Worm (Caenorhabditis elegans) whole organism, L1 larva: ENCODE measurements around the gene ceh-40.

Experiments used
- C04F5.9 ChIP-seq: sonication (generic microtip); optimal IDR thresholded peaks from 2 replicates; lab custom pipeline; 2016; ENCODE audit warnings: missing genetic modification characterization, missing compliant biosample characterization
- C16A3.4 ChIP-seq: fragments of 150-350 bp; optimal IDR thresholded peaks from 2 replicates; lab custom pipeline; 2014; ENCODE audit warnings: missing biosample characterization, missing genetic modification characterization
- C34B4.2 ChIP-seq: sonication (generic microtip); optimal IDR thresholded peaks from 2 replicates; lab custom pipeline; 2017; ENCODE audit warnings: mild to moderate bottlenecking, missing genetic modification characterization, missing compliant biosample characterization
- aha-1 ChIP-seq: fragments of 150-350 bp; optimal IDR thresholded peaks from 2 replicates; lab custom pipeline; 2014; ENCODE audit warnings: missing biosample characterization, missing genetic modification characterization
- alr-1 ChIP-seq: fragments of 200-800 bp; sonication (Bioruptor generic); optimal IDR thresholded peaks from 2 replicates; lab custom pipeline; 2018; ENCODE audit warnings: borderline replicate concordance, mild to moderate bottlenecking, missing genetic modification characterization, missing compliant biosample characterization
- aly-2 ChIP-seq: fragments of 150-350 bp; optimal IDR thresholded peaks from 2 replicates; lab custom pipeline; 2014; ENCODE audit warnings: missing biosample characterization, missing genetic modification characterization
- ama-1 ChIP-seq: fragments of 150-350 bp; optimal IDR thresholded peaks from 2 replicates; lab custom pipeline; 2014
- ceh-8 ChIP-seq: fragments of 200-800 bp; sonication (Bioruptor generic); optimal IDR thresholded peaks from 2 replicates; lab custom pipeline; 2018; ENCODE audit warnings: mild to moderate bottlenecking, missing genetic modification characterization, moderate library complexity, missing compliant biosample characterization
- ceh-82 ChIP-seq, 3 experiments: fragments of 150-350 bp in 1 of 3; sonication (generic microtip) in 2 of 3; optimal IDR thresholded peaks; 2 replicates each; lab custom pipeline; 2014 to 2017; ENCODE audit warnings: missing biosample characterization in 3 of 3, missing genetic modification characterization in 3 of 3
- ces-1 ChIP-seq: fragments of 150-350 bp; optimal IDR thresholded peaks from 2 replicates; lab custom pipeline; 2014; ENCODE audit warnings: missing biosample characterization, missing genetic modification reagents, missing genetic modification characterization
- efl-1 ChIP-seq, 4 experiments: fragments of 150-350 bp; optimal IDR thresholded peaks in 3 of 4; peaks in 1 of 4; 1 replicate in 1 of 4; 2 replicates in 3 of 4; lab custom pipeline; 2014; ENCODE audit warnings: missing biosample characterization in 2 of 4, missing genetic modification characterization in 2 of 4, missing genetic modification reagents in 2 of 4
- efl-3 ChIP-seq: fragments of 200-800 bp; sonication (Bioruptor generic); optimal IDR thresholded peaks from 2 replicates; lab custom pipeline; 2018; ENCODE audit warnings: mild to moderate bottlenecking, missing genetic modification characterization, missing compliant biosample characterization
- egl-13 ChIP-seq: sonication (generic microtip); optimal IDR thresholded peaks from 2 replicates; lab custom pipeline; 2016; ENCODE audit warnings: missing genotype, missing genetic modification reagents, missing genetic modification characterization, missing compliant biosample characterization
- elt-2 ChIP-seq: sonication (generic microtip); optimal IDR thresholded peaks from 2 replicates; lab custom pipeline; 2016; ENCODE audit warnings: missing genetic modification characterization, mild to moderate bottlenecking, inconsistent platforms, missing compliant biosample characterization, missing genetic modification reagents
- ets-5 ChIP-seq: fragments of 200-800 bp; sonication (Bioruptor generic); IDR thresholded peaks from 2 replicates; pipeline ENCODE4 v1.3.6; 2022; ENCODE audit warnings: missing genetic modification characterization, missing compliant biosample characterization
- fkh-4 ChIP-seq: sonication (generic microtip); optimal IDR thresholded peaks from 2 replicates; lab custom pipeline; 2016; ENCODE audit warnings: missing compliant biosample characterization, missing genetic modification characterization, borderline replicate concordance
- fos-1 ChIP-seq: fragments of 150-350 bp; optimal IDR thresholded peaks from 2 replicates; lab custom pipeline; 2014; ENCODE audit warnings: missing biosample characterization, missing genetic modification characterization
- hpl-2 ChIP-seq: fragments of 150-350 bp; optimal IDR thresholded peaks from 2 replicates; lab custom pipeline; 2014; ENCODE audit warnings: missing biosample characterization, missing genetic modification reagents, missing genetic modification characterization
- irx-1 ChIP-seq: sonication (generic microtip); optimal IDR thresholded peaks from 2 replicates; lab custom pipeline; 2016; ENCODE audit warnings: missing genetic modification characterization, missing compliant biosample characterization
- isw-1 ChIP-seq: fragments of 200-800 bp; sonication (Bioruptor generic); IDR thresholded peaks from 2 replicates; pipeline ENCODE4 v1.3.6; 2022; ENCODE audit warnings: missing genetic modification characterization, missing compliant biosample characterization
- lin-14 ChIP-seq: fragments of 200-800 bp; sonication (Bioruptor generic); optimal IDR thresholded peaks from 2 replicates; lab custom pipeline; 2018; ENCODE audit warnings: mild to moderate bottlenecking, missing genetic modification characterization, moderate library complexity, missing compliant biosample characterization
- lin-15B ChIP-seq: fragments of 150-350 bp; sonication (generic microtip); optimal IDR thresholded peaks from 3 replicates; lab custom pipeline; 2014; ENCODE audit warnings: missing biosample characterization, missing genetic modification characterization
- lin-35 ChIP-seq, 2 experiments: fragments of 150-350 bp; optimal IDR thresholded peaks; 2 replicates each; lab custom pipeline; 2014; ENCODE audit warnings: missing biosample characterization in 2 of 2, missing genetic modification characterization in 2 of 2, missing genetic modification reagents in 2 of 2
- lsy-2 ChIP-seq, 2 experiments: fragments of 150-350 bp; optimal IDR thresholded peaks; 2 replicates each; lab custom pipeline; 2014; ENCODE audit warnings: missing biosample characterization in 2 of 2, missing genetic modification characterization in 2 of 2
- mab-9 ChIP-seq: fragments of 200-800 bp; sonication (Bioruptor generic); IDR thresholded peaks from 2 replicates; pipeline ENCODE4 v1.3.6; 2022; ENCODE audit warnings: missing genetic modification reagents, missing genetic modification characterization, missing compliant biosample characterization
- mdl-1 ChIP-seq, 2 experiments: fragments of 150-350 bp; optimal IDR thresholded peaks; 2 replicates each; lab custom pipeline; 2014 to 2017; ENCODE audit warnings: missing biosample characterization in 2 of 2, missing genetic modification characterization in 2 of 2, inconsistent platforms in 1 of 2
- nhr-19 ChIP-seq: fragments of 200-800 bp; sonication (Bioruptor generic); conservative IDR thresholded peaks from 2 replicates; pipeline ENCODE4 v1.3.6; 2022; ENCODE audit warnings: missing genetic modification characterization, missing compliant biosample characterization
- nhr-20 ChIP-seq: sonication (generic microtip); optimal IDR thresholded peaks from 2 replicates; lab custom pipeline; 2016; ENCODE audit warnings: mild to moderate bottlenecking, missing genetic modification characterization, missing compliant biosample characterization
- nhr-237 ChIP-seq: fragments of 150-350 bp; optimal IDR thresholded peaks from 2 replicates; lab custom pipeline; 2014; ENCODE audit warnings: missing biosample characterization, missing genetic modification characterization
- nhr-28 ChIP-seq: fragments of 150-350 bp; optimal IDR thresholded peaks from 2 replicates; lab custom pipeline; 2014; ENCODE audit warnings: missing biosample characterization, missing genetic modification characterization
- nhr-76 ChIP-seq: sonication (generic microtip); optimal IDR thresholded peaks from 2 replicates; lab custom pipeline; 2017; ENCODE audit warnings: missing biosample characterization, missing genetic modification characterization
- nhr-77 ChIP-seq: fragments of 150-350 bp; optimal IDR thresholded peaks from 2 replicates; lab custom pipeline; 2014; ENCODE audit warnings: missing biosample characterization, missing genetic modification characterization
- nhr-90 ChIP-seq: sonication (generic microtip); optimal IDR thresholded peaks from 2 replicates; lab custom pipeline; 2016; ENCODE audit warnings: mild to moderate bottlenecking, missing genetic modification characterization, missing compliant biosample characterization; ENCODE audit not compliant: poor library complexity
- pax-3 ChIP-seq: fragments of 200-800 bp; sonication (Bioruptor generic); optimal IDR thresholded peaks from 2 replicates; lab custom pipeline; 2018; ENCODE audit warnings: mild to moderate bottlenecking, missing genetic modification characterization, moderate library complexity, missing compliant biosample characterization
- rnt-1 ChIP-seq: sonication (generic microtip); optimal IDR thresholded peaks from 2 replicates; lab custom pipeline; 2016; ENCODE audit warnings: mild to moderate bottlenecking, missing genetic modification characterization, moderate library complexity, missing compliant biosample characterization
- snpc-4 ChIP-seq: fragments of 150-350 bp; optimal IDR thresholded peaks from 2 replicates; lab custom pipeline; 2014; ENCODE audit warnings: missing biosample characterization, missing genetic modification characterization
- snu-23 ChIP-seq: sonication (generic microtip); optimal IDR thresholded peaks from 2 replicates; lab custom pipeline; 2016; ENCODE audit warnings: missing genetic modification characterization, missing compliant biosample characterization
- sox-4 ChIP-seq: sonication (generic microtip); optimal IDR thresholded peaks from 2 replicates; lab custom pipeline; 2016; ENCODE audit warnings: missing genetic modification characterization, missing compliant biosample characterization
- sptf-1 ChIP-seq: fragments of 150-350 bp; optimal IDR thresholded peaks from 2 replicates; lab custom pipeline; 2014; ENCODE audit warnings: missing biosample characterization, missing genetic modification characterization
- sup-37 ChIP-seq: fragments of 200-800 bp; sonication (Bioruptor generic); optimal IDR thresholded peaks from 2 replicates; lab custom pipeline; 2018; ENCODE audit warnings: mild to moderate bottlenecking, missing genetic modification characterization, missing compliant biosample characterization
- tbx-2 ChIP-seq: sonication (generic microtip); optimal IDR thresholded peaks from 2 replicates; lab custom pipeline; 2016; ENCODE audit warnings: missing genetic modification characterization, missing compliant biosample characterization
- unc-30 ChIP-seq: sonication (generic microtip); optimal IDR thresholded peaks from 2 replicates; lab custom pipeline; 2017; ENCODE audit warnings: missing biosample characterization, missing genetic modification characterization
- unc-62 ChIP-seq: fragments of 150-350 bp; optimal IDR thresholded peaks from 2 replicates; lab custom pipeline; 2014; ENCODE audit warnings: missing biosample characterization, missing genetic modification reagents, missing genetic modification characterization
- unc-98 ChIP-seq: fragments of 200-800 bp; sonication (Bioruptor generic); IDR thresholded peaks from 2 replicates; pipeline ENCODE4 v1.3.6; 2022; ENCODE audit warnings: missing genetic modification characterization, missing compliant biosample characterization
- vab-15 ChIP-seq: sonication (generic microtip); optimal IDR thresholded peaks from 2 replicates; lab custom pipeline; 2017; ENCODE audit warnings: missing genotype, mild to moderate bottlenecking, missing genetic modification characterization, missing compliant biosample characterization
- xbp-1 ChIP-seq: sonication (generic microtip); optimal IDR thresholded peaks from 2 replicates; lab custom pipeline; 2016; ENCODE audit warnings: missing genetic modification characterization, missing compliant biosample characterization
- zip-4 ChIP-seq: fragments of 200-800 bp; sonication (Bioruptor generic); optimal IDR thresholded peaks from 2 replicates; lab custom pipeline; 2018; ENCODE audit warnings: mild to moderate bottlenecking, missing genetic modification characterization, moderate library complexity, missing compliant biosample characterization
- ztf-11 ChIP-seq, 2 experiments: sonication (generic microtip); optimal IDR thresholded peaks; 2 replicates each; lab custom pipeline; 2016 to 2017; ENCODE audit warnings: missing genetic modification characterization in 2 of 2, missing biosample characterization in 1 of 2, missing compliant biosample characterization in 1 of 2
- ztf-4 ChIP-seq: fragments of 150-350 bp; optimal IDR thresholded peaks from 2 replicates; lab custom pipeline; 2014; ENCODE audit warnings: missing biosample characterization, missing genetic modification characterization

Gene ceh-40

ce11 chrX:12364804-12365203, 44.2 kb upstream of the ceh-40 start, which contains the start of gene F19H6.5:
Gene F19H6.5, minus strand, starts transcription at chrX:12364904.
- TF ChIP-seq aha-1 (tag; lab: Kevin White, UChicago) = no peak
- TF ChIP-seq irx-1 (tag; lab: Kevin White, UChicago) = no peak
- TF ChIP-seq ceh-8 (GFP tag; lab: Kevin White, UChicago) = no peak
- TF ChIP-seq hpl-2 = no peak
- no peak for TF ChIP-seq nhr-19 (GFP tag; lab: Robert Waterston, UW)
- no peak for TF ChIP-seq ztf-11 (tag; optimal IDR thresholded peaks at IDR 0.05; lab: Kevin White, UChicago)
- TF ChIP-seq lin-15B (tag; lab: Kevin White, UChicago) = no peak

ce11 chrX:12362951-12363486, 42.4 kb upstream of the ceh-40 start:
- peak; percentile 99 for TF ChIP-seq C16A3.4 (tag; lab: Kevin White, UChicago)
- TF ChIP-seq ztf-11 (tag; optimal IDR thresholded peaks at IDR 0.05; lab: Kevin White, UChicago) = peak; percentile 49 to 89
- no peak for TF ChIP-seq ets-5 (GFP tag; lab: Robert Waterston, UW)
- TF ChIP-seq nhr-90 (tag; lab: Kevin White, UChicago) = peak; percentile 99
- peak; percentile 80 to 83 for TF ChIP-seq efl-1 (optimal IDR thresholded peaks at IDR 0.05; lab: Kevin White, UChicago)
- TF ChIP-seq efl-1 (GFP tag; optimal IDR thresholded peaks at IDR 0.05 in 1 of 2; lab: Kevin White, UChicago) = peak; percentile 52 to 96
- no peak for TF ChIP-seq ama-1 (lab: Kevin White, UChicago)
- peak; percentile 98 for TF ChIP-seq nhr-20
- peak; percentile 99 for TF ChIP-seq aly-2
- TF ChIP-seq nhr-237 = peak; percentile 98
- TF ChIP-seq nhr-76 (tag; lab: Kevin White, UChicago) = peak; percentile 90
- no peak for TF ChIP-seq C34B4.2
- TF ChIP-seq efl-3 = peak; percentile 67
- peak; percentile 96 for TF ChIP-seq lin-14
- no peak for TF ChIP-seq unc-62 (GFP tag; lab: Kevin White, UChicago)
- peak; percentile 93 for TF ChIP-seq C04F5.9
- TF ChIP-seq fkh-4 (tag; lab: Kevin White, UChicago) = peak; percentile 88
- peak in 1 of 2 experiments; percentile 86 for TF ChIP-seq mdl-1 (tag; optimal IDR thresholded peaks at IDR 0.05; lab: Kevin White, UChicago)
- peak; percentile 56 to 93 for TF ChIP-seq lin-35 (GFP tag; optimal IDR thresholded peaks at IDR 0.05; lab: Kevin White, UChicago)
- TF ChIP-seq unc-98 (GFP tag; lab: Robert Waterston, UW) = peak; percentile 68
- no peak for TF ChIP-seq sptf-1 (tag; lab: Kevin White, UChicago)
- TF ChIP-seq xbp-1 = peak; percentile 91
- TF ChIP-seq zip-4 = peak; percentile 94
- TF ChIP-seq pax-3 (tag; lab: Kevin White, UChicago) = peak; percentile 93
- peak; percentile 4 for TF ChIP-seq vab-15
- TF ChIP-seq nhr-77 (tag; lab: Kevin White, UChicago) = peak; percentile 99
- peak; percentile 93 for TF ChIP-seq snpc-4 (tag; lab: Kevin White, UChicago)
- peak; percentile 98 for TF ChIP-seq tbx-2 (tag; lab: Kevin White, UChicago)
- peak; percentile 99 for TF ChIP-seq fos-1 (tag; lab: Kevin White, UChicago)
- TF ChIP-seq isw-1 (GFP tag; lab: Robert Waterston, UW) = peak; percentile 82
- TF ChIP-seq ceh-82 (tag; optimal IDR thresholded peaks at IDR 0.05; lab: Kevin White, UChicago) = peak; percentile 90 to 97 (median 97)
- TF ChIP-seq mab-9 = peak; percentile 92
- TF ChIP-seq elt-2 (tag; lab: Kevin White, UChicago) = peak; percentile 91
- peak; percentile 99 for TF ChIP-seq sox-4
- TF ChIP-seq rnt-1 = peak; percentile 95
- TF ChIP-seq ztf-4 (tag; lab: Kevin White, UChicago) = peak; percentile 96
- TF ChIP-seq aha-1 (tag; lab: Kevin White, UChicago) = peak; percentile 92
- TF ChIP-seq sup-37 (GFP tag; lab: Kevin White, UChicago) = peak; percentile 88
- TF ChIP-seq ceh-8 (GFP tag; lab: Kevin White, UChicago) = peak; percentile 96
- peak; percentile 58 for TF ChIP-seq ces-1
- TF ChIP-seq nhr-28 (tag; lab: Kevin White, UChicago) = peak; percentile 64
- peak; percentile 97 for TF ChIP-seq nhr-19 (GFP tag; lab: Robert Waterston, UW)
- no peak for TF ChIP-seq unc-30 (tag; lab: Kevin White, UChicago)
- peak; percentile 96 for TF ChIP-seq egl-13
- no peak for TF ChIP-seq alr-1
- TF ChIP-seq lsy-2 (tag; optimal IDR thresholded peaks at IDR 0.05; lab: Kevin White, UChicago) = peak; percentile 96
- TF ChIP-seq snu-23 (GFP tag; lab: Kevin White, UChicago) = peak; percentile 99
